Fruit fly (Drosophila melanogaster) S2 (cell line): ENCODE data around the gene Jon99Ciii.

Experiments used
- CG8478 ChIP-seq: fragments of >200 bp; optimal IDR thresholded peaks from 2 replicates; lab custom pipeline; 2018
- CTCF ChIP-seq, 2 experiments: fragments of >200 bp; optimal IDR thresholded peaks; 2 replicates each; lab custom pipeline; 2018

DNA sequence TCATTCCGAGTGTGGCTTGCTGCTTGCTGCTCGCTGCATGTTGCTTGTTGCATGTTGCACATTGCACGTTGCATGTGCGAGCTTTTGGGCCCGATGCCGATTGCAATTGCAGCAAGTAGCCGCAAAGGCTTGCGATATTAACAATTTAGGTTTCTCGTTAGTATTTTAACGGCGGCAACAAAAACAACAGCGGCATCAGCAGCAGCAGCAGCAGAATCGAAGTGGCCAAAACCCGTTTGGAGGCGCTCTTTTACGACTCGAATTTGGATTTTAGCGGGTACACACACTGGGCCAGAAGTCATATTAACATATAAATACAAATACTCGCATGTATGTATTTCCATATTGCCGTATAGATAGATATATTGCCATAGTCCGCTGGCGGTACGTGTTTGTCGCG is 41.7 kb upstream of the Jon99Ciii start:
- TF ChIP-seq CG8478 (lab: Kevin White, UChicago) = no peak
- TF ChIP-seq CTCF (optimal IDR thresholded peaks at IDR 0.05; lab: Kevin White, UChicago) = no peak
